Worm (Caenorhabditis elegans) whole organism, L1 larva: Measurements from ENCODE around the gene ZC239.15.

ENCODE experiments used
- C04F5.9 ChIP-seq: sonication (generic microtip); optimal IDR thresholded peaks from 2 replicates; lab custom pipeline; 2016; ENCODE audit warnings: missing genetic modification characterization, missing compliant biosample characterization
- C16A3.4 ChIP-seq: fragments of 150-350 bp; optimal IDR thresholded peaks from 2 replicates; lab custom pipeline; 2014; ENCODE audit warnings: missing biosample characterization, missing genetic modification characterization
- C34B4.2 ChIP-seq: sonication (generic microtip); optimal IDR thresholded peaks from 2 replicates; lab custom pipeline; 2017; ENCODE audit warnings: mild to moderate bottlenecking, missing genetic modification characterization, missing compliant biosample characterization
- F16B12.6 ChIP-seq: fragments of 150-350 bp; optimal IDR thresholded peaks from 2 replicates; lab custom pipeline; 2014; ENCODE audit warnings: missing biosample characterization, missing genetic modification characterization
- alr-1 ChIP-seq: fragments of 200-800 bp; sonication (Bioruptor generic); optimal IDR thresholded peaks from 2 replicates; lab custom pipeline; 2018; ENCODE audit warnings: borderline replicate concordance, mild to moderate bottlenecking, missing genetic modification characterization, missing compliant biosample characterization
- ama-1 ChIP-seq: fragments of 150-350 bp; optimal IDR thresholded peaks from 2 replicates; lab custom pipeline; 2014
- ceh-90 ChIP-seq: sonication (generic microtip); optimal IDR thresholded peaks from 2 replicates; lab custom pipeline; 2016; ENCODE audit warnings: missing genetic modification characterization, missing compliant biosample characterization
- dsc-1 ChIP-seq: sonication (generic microtip); optimal IDR thresholded peaks from 2 replicates; lab custom pipeline; 2016; ENCODE audit warnings: mild to moderate bottlenecking, missing genetic modification characterization, missing compliant biosample characterization
- efl-1 ChIP-seq, 4 experiments: fragments of 150-350 bp; optimal IDR thresholded peaks in 3 of 4; peaks in 1 of 4; 1 replicate in 1 of 4; 2 replicates in 3 of 4; lab custom pipeline; 2014; ENCODE audit warnings: missing biosample characterization in 2 of 4, missing genetic modification characterization in 2 of 4, missing genetic modification reagents in 2 of 4
- efl-3 ChIP-seq: fragments of 200-800 bp; sonication (Bioruptor generic); optimal IDR thresholded peaks from 2 replicates; lab custom pipeline; 2018; ENCODE audit warnings: mild to moderate bottlenecking, missing genetic modification characterization, missing compliant biosample characterization
- egl-13 ChIP-seq: sonication (generic microtip); optimal IDR thresholded peaks from 2 replicates; lab custom pipeline; 2016; ENCODE audit warnings: missing genotype, missing genetic modification reagents, missing genetic modification characterization, missing compliant biosample characterization
- elt-2 ChIP-seq: sonication (generic microtip); optimal IDR thresholded peaks from 2 replicates; lab custom pipeline; 2016; ENCODE audit warnings: missing genetic modification characterization, mild to moderate bottlenecking, inconsistent platforms, missing compliant biosample characterization, missing genetic modification reagents
- hlh-17 ChIP-seq: fragments of 200-800 bp; sonication (Bioruptor generic); optimal IDR thresholded peaks from 2 replicates; lab custom pipeline; 2018; ENCODE audit warnings: missing genetic modification characterization, mild to moderate bottlenecking, missing compliant biosample characterization, moderate library complexity, borderline replicate concordance
- hlh-4 ChIP-seq: sonication (generic microtip); optimal IDR thresholded peaks from 2 replicates; lab custom pipeline; 2016; ENCODE audit warnings: mild to moderate bottlenecking, missing genetic modification characterization, missing compliant biosample characterization
- hpl-2 ChIP-seq: fragments of 150-350 bp; optimal IDR thresholded peaks from 2 replicates; lab custom pipeline; 2014; ENCODE audit warnings: missing biosample characterization, missing genetic modification reagents, missing genetic modification characterization
- irx-1 ChIP-seq: sonication (generic microtip); optimal IDR thresholded peaks from 2 replicates; lab custom pipeline; 2016; ENCODE audit warnings: missing genetic modification characterization, missing compliant biosample characterization
- isw-1 ChIP-seq: fragments of 200-800 bp; sonication (Bioruptor generic); IDR thresholded peaks from 2 replicates; pipeline ENCODE4 v1.3.6; 2022; ENCODE audit warnings: missing genetic modification characterization, missing compliant biosample characterization
- lin-15B ChIP-seq: fragments of 150-350 bp; sonication (generic microtip); optimal IDR thresholded peaks from 3 replicates; lab custom pipeline; 2014; ENCODE audit warnings: missing biosample characterization, missing genetic modification characterization
- lin-35 ChIP-seq, 2 experiments: fragments of 150-350 bp; optimal IDR thresholded peaks; 2 replicates each; lab custom pipeline; 2014; ENCODE audit warnings: missing biosample characterization in 2 of 2, missing genetic modification characterization in 2 of 2, missing genetic modification reagents in 2 of 2
- lin-39 ChIP-seq: fragments of 150-350 bp; optimal IDR thresholded peaks from 2 replicates; lab custom pipeline; 2014; ENCODE audit warnings: missing biosample characterization, missing genetic modification reagents, missing genetic modification characterization
- lir-3 ChIP-seq: sonication (generic microtip); optimal IDR thresholded peaks from 2 replicates; lab custom pipeline; 2016; ENCODE audit warnings: mild to moderate bottlenecking, missing genetic modification characterization, moderate library complexity, missing compliant biosample characterization; ENCODE audit not compliant: poor library complexity
- mef-2 ChIP-seq: fragments of 150-350 bp; optimal IDR thresholded peaks from 2 replicates; lab custom pipeline; 2014; ENCODE audit warnings: missing biosample characterization, missing genetic modification characterization
- nhr-11 ChIP-seq: fragments of 150-350 bp; optimal IDR thresholded peaks from 2 replicates; lab custom pipeline; 2014; ENCODE audit warnings: missing biosample characterization, missing genetic modification characterization
- nhr-12 ChIP-seq: sonication (generic microtip); optimal IDR thresholded peaks from 2 replicates; lab custom pipeline; 2017; ENCODE audit warnings: missing biosample characterization, missing genetic modification characterization
- nhr-19 ChIP-seq: fragments of 200-800 bp; sonication (Bioruptor generic); conservative IDR thresholded peaks from 2 replicates; pipeline ENCODE4 v1.3.6; 2022; ENCODE audit warnings: missing genetic modification characterization, missing compliant biosample characterization
- nhr-237 ChIP-seq: fragments of 150-350 bp; optimal IDR thresholded peaks from 2 replicates; lab custom pipeline; 2014; ENCODE audit warnings: missing biosample characterization, missing genetic modification characterization
- nhr-71 ChIP-seq: sonication (generic microtip); optimal IDR thresholded peaks from 2 replicates; lab custom pipeline; 2016; ENCODE audit warnings: mild to moderate bottlenecking, missing genetic modification characterization, moderate library complexity, missing compliant biosample characterization
- nhr-84 ChIP-seq: sonication (generic microtip); optimal IDR thresholded peaks from 2 replicates; lab custom pipeline; 2017; ENCODE audit warnings: missing biosample characterization, missing genetic modification characterization
- nhr-90 ChIP-seq: sonication (generic microtip); optimal IDR thresholded peaks from 2 replicates; lab custom pipeline; 2016; ENCODE audit warnings: mild to moderate bottlenecking, missing genetic modification characterization, missing compliant biosample characterization; ENCODE audit not compliant: poor library complexity
- pax-3 ChIP-seq: fragments of 200-800 bp; sonication (Bioruptor generic); optimal IDR thresholded peaks from 2 replicates; lab custom pipeline; 2018; ENCODE audit warnings: mild to moderate bottlenecking, missing genetic modification characterization, moderate library complexity, missing compliant biosample characterization
- pqm-1 ChIP-seq: sonication (generic microtip); optimal IDR thresholded peaks from 3 replicates; lab custom pipeline; 2017; ENCODE audit warnings: missing biosample characterization, missing genetic modification characterization
- rnt-1 ChIP-seq: sonication (generic microtip); optimal IDR thresholded peaks from 2 replicates; lab custom pipeline; 2016; ENCODE audit warnings: mild to moderate bottlenecking, missing genetic modification characterization, moderate library complexity, missing compliant biosample characterization
- sox-4 ChIP-seq: sonication (generic microtip); optimal IDR thresholded peaks from 2 replicates; lab custom pipeline; 2016; ENCODE audit warnings: missing genetic modification characterization, missing compliant biosample characterization
- sptf-1 ChIP-seq: fragments of 150-350 bp; optimal IDR thresholded peaks from 2 replicates; lab custom pipeline; 2014; ENCODE audit warnings: missing biosample characterization, missing genetic modification characterization
- swsn-7 ChIP-seq: sonication (generic microtip); optimal IDR thresholded peaks from 2 replicates; lab custom pipeline; 2016; ENCODE audit warnings: missing genetic modification characterization, missing compliant biosample characterization
- tbx-2 ChIP-seq: sonication (generic microtip); optimal IDR thresholded peaks from 2 replicates; lab custom pipeline; 2016; ENCODE audit warnings: missing genetic modification characterization, missing compliant biosample characterization
- unc-62 ChIP-seq: fragments of 150-350 bp; optimal IDR thresholded peaks from 2 replicates; lab custom pipeline; 2014; ENCODE audit warnings: missing biosample characterization, missing genetic modification reagents, missing genetic modification characterization
- unc-86 ChIP-seq: sonication (generic microtip); optimal IDR thresholded peaks from 2 replicates; lab custom pipeline; 2016; ENCODE audit warnings: missing genetic modification characterization, missing compliant biosample characterization
- vab-15 ChIP-seq: sonication (generic microtip); optimal IDR thresholded peaks from 2 replicates; lab custom pipeline; 2017; ENCODE audit warnings: missing genotype, mild to moderate bottlenecking, missing genetic modification characterization, missing compliant biosample characterization
- xbp-1 ChIP-seq: sonication (generic microtip); optimal IDR thresholded peaks from 2 replicates; lab custom pipeline; 2016; ENCODE audit warnings: missing genetic modification characterization, missing compliant biosample characterization

ZC239.15 gene

DNA sequence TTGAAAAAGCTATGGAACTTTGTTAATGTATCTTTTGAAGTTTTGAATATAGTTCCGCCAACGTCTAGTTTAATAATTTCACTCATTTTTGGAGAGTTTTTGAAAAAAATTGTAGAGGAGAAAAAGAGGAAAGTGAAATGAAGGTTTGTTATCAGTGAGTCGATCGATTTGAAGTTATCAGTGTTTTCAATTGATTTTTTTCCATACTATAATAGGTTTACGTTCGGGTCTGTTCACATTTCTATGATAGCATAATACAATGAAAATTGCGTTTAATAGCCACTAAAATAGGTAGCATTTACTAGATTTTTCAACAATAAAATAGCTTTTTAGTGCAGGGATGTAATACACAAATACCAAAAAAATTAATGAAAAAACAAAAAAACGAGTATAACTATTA lies 669 bp upstream of the ZC239.15 start, which contains the start of gene ZC239.16:
ZC239.16 (minus strand) TSS at position 120 of the 400 bp plus-strand sequence.
- TF ChIP-seq elt-2 (tag; lab: Kevin White, UChicago) (peak; percentile 44), ama-1 (lab: Kevin White, UChicago) (no peak), nhr-19 (GFP tag; lab: Robert Waterston, UW) (no peak), lin-39 (no peak), hpl-2 (GFP tag; lab: Kevin White, UChicago) (no peak), hlh-4 (no peak), swsn-7 (tag; lab: Kevin White, UChicago) (no peak), C04F5.9 (tag; lab: Kevin White, UChicago) (no peak), nhr-11 (tag; lab: Kevin White, UChicago) (no peak)

ce11 chrII:3222686-3223085 lies 1.8 kb downstream of the ZC239.15 start, which contains the start of gene ZC239.13:
Gene ZC239.13, minus strand, starts transcription at chrII:3222839.
- TF ChIP-seq elt-2 (tag; lab: Kevin White, UChicago) = peak; percentile 21
- no peak for TF ChIP-seq unc-86 (tag; lab: Kevin White, UChicago)

ce11 chrII:3221730-3222129 lies 2.8 kb downstream of the ZC239.15 start, which contains the start of gene ZC239.14:
Gene ZC239.14, minus strand, starts transcription at chrII:3222034.
- TF ChIP-seq pax-3 (tag; lab: Kevin White, UChicago) (no peak), sox-4 (no peak), lin-15B (tag; lab: Kevin White, UChicago) (no peak), C34B4.2 (tag; lab: Kevin White, UChicago) (no peak), irx-1 (tag; lab: Kevin White, UChicago) (no peak), alr-1 (tag; lab: Kevin White, UChicago) (no peak), ceh-90 (tag; lab: Kevin White, UChicago) (no peak), hlh-17 (no peak), nhr-12 (tag; lab: Kevin White, UChicago) (no peak), lin-35 (GFP tag; optimal IDR thresholded peaks at IDR 0.05; lab: Kevin White, UChicago) (no peak), pqm-1 (no peak), efl-1 (optimal IDR thresholded peaks at IDR 0.05; lab: Kevin White, UChicago) (no peak), efl-1 (GFP tag; optimal IDR thresholded peaks at IDR 0.05 in 1 of 2; lab: Kevin White, UChicago) (no peak), efl-3 (no peak), nhr-11 (tag; lab: Kevin White, UChicago) (no peak), mef-2 (no peak), lir-3 (tag; lab: Kevin White, UChicago) (no peak)
- TF ChIP-seq, all 84 proteins: peak for 0

DNA sequence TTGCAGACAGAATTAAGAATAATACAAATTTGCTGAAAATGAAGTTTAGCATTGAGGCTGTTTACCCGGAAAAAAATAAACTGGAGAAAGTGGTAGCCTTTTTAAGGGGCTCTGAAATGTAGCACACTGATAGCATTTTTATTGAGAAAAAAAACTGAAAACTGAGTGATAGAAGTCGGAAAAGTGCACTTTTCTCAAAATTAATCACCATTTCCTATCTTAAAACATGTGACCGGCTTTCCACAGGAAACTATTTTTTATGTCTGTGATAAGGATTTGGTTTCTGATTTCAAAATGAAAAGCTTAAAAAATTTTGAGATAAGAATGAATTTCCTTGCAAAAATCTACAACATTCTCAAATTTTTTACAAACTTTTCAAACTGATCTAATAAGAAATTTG lies 3.8 kb downstream of the ZC239.15 start, which contains the start of gene ZC239.22:
ZC239.22 (minus strand) TSS at position 101 of the 400 bp plus-strand sequence.
- TF ChIP-seq rnt-1 (no peak), nhr-71 (no peak), efl-3 (no peak), nhr-90 (tag; lab: Kevin White, UChicago) (no peak), C34B4.2 (tag; lab: Kevin White, UChicago) (no peak), sptf-1 (no peak), xbp-1 (tag; lab: Kevin White, UChicago) (no peak), tbx-2 (no peak), nhr-84 (no peak), C16A3.4 (no peak), nhr-237 (tag; lab: Kevin White, UChicago) (no peak), unc-62 (GFP tag; lab: Kevin White, UChicago) (no peak), egl-13 (tag; lab: Kevin White, UChicago) (no peak), isw-1 (GFP tag; lab: Robert Waterston, UW) (no peak), ceh-90 (tag; lab: Kevin White, UChicago) (no peak), dsc-1 (tag; lab: Kevin White, UChicago) (no peak), F16B12.6 (tag; lab: Kevin White, UChicago) (no peak), vab-15 (no peak)
